Worm (Caenorhabditis elegans) whole organism, late embryonic: ENCODE data around the gene thn-1.

Experiments used
- ceh-34 ChIP-seq: sonication (generic microtip); optimal IDR thresholded peaks from 2 replicates; lab custom pipeline; 2016; ENCODE audit warnings: mild to moderate bottlenecking, missing genetic modification characterization, missing compliant biosample characterization
- dmd-4 ChIP-seq: sonication (generic microtip); optimal IDR thresholded peaks from 2 replicates; lab custom pipeline; 2016; ENCODE audit warnings: borderline replicate concordance, missing genetic modification characterization, missing compliant biosample characterization
- dve-1 ChIP-seq: sonication (generic microtip); optimal IDR thresholded peaks from 2 replicates; lab custom pipeline; 2017; ENCODE audit warnings: antibody characterized with exemption, mild to moderate bottlenecking, missing genetic modification characterization, missing compliant biosample characterization
- mec-3 ChIP-seq: sonication (generic microtip); optimal IDR thresholded peaks from 2 replicates; lab custom pipeline; 2016; ENCODE audit warnings: borderline replicate concordance, missing genetic modification characterization, missing compliant biosample characterization
- nhr-11 ChIP-seq: fragments of 150-350 bp; optimal IDR thresholded peaks from 2 replicates; lab custom pipeline; 2014; ENCODE audit warnings: missing biosample characterization, missing genetic modification characterization

DNA sequence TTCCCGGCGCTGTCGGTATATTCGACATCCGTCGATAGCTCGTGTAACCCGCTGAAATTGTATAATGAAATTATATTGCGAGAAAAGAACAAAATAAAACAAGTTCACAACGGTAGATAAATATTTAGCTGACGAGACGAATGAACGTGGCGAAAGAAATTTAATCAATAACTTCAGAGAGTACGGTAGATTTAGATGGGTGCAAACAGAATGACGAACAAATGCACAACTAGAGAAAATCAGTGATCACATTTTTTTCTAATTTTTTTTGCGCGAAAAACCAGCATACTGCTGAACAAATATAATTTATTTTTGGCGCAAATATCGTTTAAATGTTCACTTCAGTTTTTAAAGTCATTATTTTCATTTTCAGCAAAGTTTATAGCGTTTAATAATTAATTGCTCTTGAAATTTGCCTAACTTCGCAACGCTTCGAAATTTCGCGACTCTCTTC is 19.1 kb upstream of the thn-1 start, which contains the start of gene sec-24.2:
- TF ChIP-seq ceh-34 (no peak), dmd-4 (no peak), dve-1 (tag; lab: Kevin White, UChicago) (no peak), nhr-11 (tag; lab: Kevin White, UChicago) (no peak), mec-3 (tag; lab: Kevin White, UChicago) (no peak)
